Worm (Caenorhabditis elegans): ENCODE measurements around the gene Y42G9A.1.

- TF ChIP-seq dox-1 (GFP tag; IDR thresholded peaks at IDR 0.05) (no peak), snpc-4 (GFP tag; optimal IDR thresholded peaks at IDR 0.05) (no peak), snpc-4 (tag; optimal IDR thresholded peaks at IDR 0.05) (no peak), aptf-3 (GFP tag; IDR thresholded peaks at IDR 0.05) (no peak), pbrm-1 (GFP tag; IDR thresholded peaks at IDR 0.05) (no peak), ztf-28 (GFP tag; IDR thresholded peaks at IDR 0.05) (no peak), Y79H2A.3 (GFP tag; conservative IDR thresholded peaks at IDR 0.05) (no peak), lin-35 (GFP tag; optimal IDR thresholded peaks at IDR 0.05) (no peak), F49E8.2 (tag; optimal IDR thresholded peaks at IDR 0.05; ENCODE audit: insufficient read depth) (no peak)
Measured at ce11 chrIII:6201325-6201724, 51.6 kb downstream of the Y42G9A.1 start.
